Worm (Caenorhabditis elegans) whole organism, early embryonic: ENCODE measurements around the gene K06A4.10.

ENCODE experiments used
- hmbx-1 ChIP-seq: sonication (generic microtip); optimal IDR thresholded peaks from 2 replicates; lab custom pipeline; 2016; ENCODE audit warnings: mild to moderate bottlenecking, missing genetic modification characterization, missing compliant biosample characterization
- tbx-11 ChIP-seq: fragments of 200-800 bp; sonication (Bioruptor generic); IDR thresholded peaks from 2 replicates; pipeline ENCODE4 v1.3.6; 2022; ENCODE audit warnings: missing genetic modification characterization, missing compliant biosample characterization

- TF ChIP-seq hmbx-1 (no peak), tbx-11 (GFP tag; lab: Robert Waterston, UW) (no peak)
Observed at ce11 chrV:9441046-9441445, 48.6 kb downstream of the K06A4.10 start.
